Worm (Caenorhabditis elegans): ENCODE data around the gene tomm-40.

DNA sequence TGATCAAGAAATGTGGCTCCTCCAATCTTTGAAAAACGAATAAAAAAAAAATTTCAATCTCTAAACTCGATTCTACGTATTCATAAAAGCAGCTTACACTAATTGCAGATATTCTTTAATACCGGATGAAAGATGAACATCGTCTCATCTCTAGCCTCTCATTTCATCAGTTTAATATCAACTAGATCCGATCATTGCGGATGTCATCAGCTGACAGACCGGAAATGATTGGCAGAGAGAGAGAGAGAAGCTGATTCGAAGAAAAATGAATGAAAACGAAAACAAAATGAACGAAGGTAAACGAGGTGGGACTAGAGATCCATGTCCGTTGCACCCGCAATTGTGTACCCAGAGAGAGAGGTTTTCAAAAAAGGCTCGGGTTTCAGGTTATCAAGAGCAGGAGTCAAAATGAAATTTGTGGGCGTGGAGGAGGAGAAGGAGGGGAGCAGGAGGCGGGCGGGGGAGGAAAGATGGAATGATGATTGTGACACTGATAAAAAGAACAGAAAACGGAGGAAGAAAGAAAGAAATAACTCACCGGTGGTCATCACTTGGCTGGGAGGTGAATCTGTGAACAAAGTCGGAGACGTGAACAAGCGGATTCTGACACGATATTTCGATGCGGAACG, 41.6 kb upstream of the tomm-40 start:
- TF ChIP-seq nhr-76 (tag; optimal IDR thresholded peaks at IDR 0.05), result no peak
- no peak for TF ChIP-seq F44E2.7 (GFP tag; IDR thresholded peaks at IDR 0.05)
- TF ChIP-seq ceh-82 (tag; optimal IDR thresholded peaks at IDR 0.05), result no peak
- no peak for TF ChIP-seq dpl-1 (GFP tag; optimal IDR thresholded peaks at IDR 0.05)
- TF ChIP-seq unc-62 (GFP tag; optimal IDR thresholded peaks at IDR 0.05 in 1 of 2), result no peak
- TF ChIP-seq unc-62 (tag; optimal IDR thresholded peaks at IDR 0.05), result no peak
- TF ChIP-seq snpc-4 (tag; optimal IDR thresholded peaks at IDR 0.05), result no peak

All from whole organism, L4 larva.